Worm (Caenorhabditis elegans) whole organism, early embryonic: ENCODE results near the gene C24H11.5.
A peak's percentile ranks its signal among the peaks of the same experiment; 100 is the strongest.
"Not testable (repeated sequence)": the region's sequence is repeated elsewhere in the genome, so short reads cannot be mapped to it uniquely, and the experiment has no call there.

ENCODE experiments used
- B0310.2 ChIP-seq: sonication (generic microtip); optimal IDR thresholded peaks from 2 replicates; lab custom pipeline; 2016; ENCODE audit warnings: mild to moderate bottlenecking, missing genetic modification characterization, missing compliant biosample characterization
- F13C5.2 ChIP-seq: sonication (generic microtip); optimal IDR thresholded peaks from 2 replicates; lab custom pipeline; 2017; ENCODE audit warnings: mild to moderate bottlenecking, missing genetic modification characterization, inconsistent platforms, missing compliant biosample characterization
- aly-1 ChIP-seq: sonication (generic microtip); optimal IDR thresholded peaks from 2 replicates; lab custom pipeline; 2016; ENCODE audit warnings: missing genetic modification characterization, missing compliant biosample characterization
- ama-1 ChIP-seq: fragments of 150-350 bp; optimal IDR thresholded peaks from 2 replicates; lab custom pipeline; 2014
- ceh-13 ChIP-seq: fragments of 200-800 bp; sonication (Bioruptor generic); optimal IDR thresholded peaks from 2 replicates; lab custom pipeline; 2018; ENCODE audit warnings: mild to moderate bottlenecking, missing genetic modification characterization, missing compliant biosample characterization
- ceh-36 ChIP-seq: sonication (generic microtip); optimal IDR thresholded peaks from 2 replicates; lab custom pipeline; 2016; ENCODE audit warnings: missing genetic modification characterization, inconsistent platforms, missing compliant biosample characterization
- ets-7 ChIP-seq: sonication (generic microtip); optimal IDR thresholded peaks from 2 replicates; lab custom pipeline; 2016; ENCODE audit warnings: missing genotype, missing genetic modification characterization, missing compliant biosample characterization
- flt-1 ChIP-seq: fragments of 200-800 bp; sonication (Bioruptor generic); IDR thresholded peaks from 2 replicates; pipeline ENCODE4 v1.3.6; 2022; ENCODE audit warnings: missing genetic modification characterization, missing compliant biosample characterization
- hmbx-1 ChIP-seq: sonication (generic microtip); optimal IDR thresholded peaks from 2 replicates; lab custom pipeline; 2016; ENCODE audit warnings: mild to moderate bottlenecking, missing genetic modification characterization, missing compliant biosample characterization
- hmg-4 ChIP-seq: fragments of 200-800 bp; sonication (Bioruptor generic); optimal IDR thresholded peaks from 2 replicates; lab custom pipeline; 2018; ENCODE audit warnings: mild to moderate bottlenecking, missing genetic modification characterization, missing compliant biosample characterization
- hnd-1 ChIP-seq: sonication (generic microtip); optimal IDR thresholded peaks from 2 replicates; lab custom pipeline; 2016; ENCODE audit warnings: missing genetic modification characterization, missing compliant biosample characterization
- pes-1 ChIP-seq: fragments of 200-800 bp; sonication (Bioruptor generic); IDR thresholded peaks from 2 replicates; pipeline ENCODE4 v1.3.6; 2022; ENCODE audit warnings: missing genetic modification reagents, missing genetic modification characterization, missing compliant biosample characterization
- scrt-1 ChIP-seq: fragments of 200-800 bp; sonication (Bioruptor generic); IDR thresholded peaks from 2 replicates; pipeline ENCODE4 v1.3.6; 2022; ENCODE audit warnings: missing genetic modification characterization, missing compliant biosample characterization
- sea-1 ChIP-seq: fragments of 200-800 bp; sonication (Bioruptor generic); conservative IDR thresholded peaks from 2 replicates; pipeline ENCODE4 v1.3.6; 2022; ENCODE audit warnings: missing genetic modification characterization, missing compliant biosample characterization
- tbx-11 ChIP-seq: fragments of 200-800 bp; sonication (Bioruptor generic); IDR thresholded peaks from 2 replicates; pipeline ENCODE4 v1.3.6; 2022; ENCODE audit warnings: missing genetic modification characterization, missing compliant biosample characterization
- tbx-37 ChIP-seq: fragments of 200-800 bp; sonication (Bioruptor generic); conservative IDR thresholded peaks from 2 replicates; pipeline ENCODE4 v1.3.6; 2022; ENCODE audit warnings: missing genetic modification reagents, missing genetic modification characterization, missing compliant biosample characterization
- tra-4 ChIP-seq: sonication (generic microtip); optimal IDR thresholded peaks from 2 replicates; lab custom pipeline; 2017; ENCODE audit warnings: missing genetic modification characterization, missing compliant biosample characterization

The C24H11.5 gene

DNA sequence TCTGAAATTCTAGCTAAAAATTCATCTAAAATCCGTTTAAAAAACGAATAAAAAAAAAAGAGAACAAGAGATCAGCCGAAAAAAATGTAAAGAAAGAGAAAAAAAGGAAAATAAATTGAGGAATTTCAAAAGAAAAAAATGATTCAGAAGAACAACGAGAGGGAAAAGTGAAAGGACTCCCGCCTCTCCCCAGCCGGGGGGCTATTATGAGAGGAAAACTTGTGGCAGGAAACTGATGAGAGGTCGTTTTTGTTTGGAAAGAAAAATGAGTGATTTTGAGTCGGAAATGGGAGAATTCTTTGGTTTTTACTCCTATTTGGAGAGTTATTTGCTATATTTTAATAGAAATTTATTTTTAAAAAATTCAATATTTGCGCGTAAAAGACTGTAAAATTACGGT, 37.8 kb upstream of the C24H11.5 start:
- TF ChIP-seq B0310.2 (no peak), ceh-13 (GFP tag; lab: Kevin White, UChicago) (no peak), ets-7 (tag; lab: Kevin White, UChicago) (no peak), hmbx-1 (tag; lab: Kevin White, UChicago) (no peak), sea-1 (GFP tag; lab: Robert Waterston, UW) (no peak), flt-1 (GFP tag; lab: Robert Waterston, UW) (no peak), tbx-11 (GFP tag; lab: Robert Waterston, UW) (no peak), tra-4 (no peak), ama-1 (no peak), pes-1 (GFP tag; lab: Robert Waterston, UW) (no peak), ceh-36 (no peak), tbx-37 (no peak), hmg-4 (GFP tag; lab: Kevin White, UChicago) (no peak), F13C5.2 (tag; lab: Kevin White, UChicago) (no peak), hnd-1 (tag; lab: Kevin White, UChicago) (no peak), aly-1 (tag; lab: Kevin White, UChicago) (no peak)

DNA sequence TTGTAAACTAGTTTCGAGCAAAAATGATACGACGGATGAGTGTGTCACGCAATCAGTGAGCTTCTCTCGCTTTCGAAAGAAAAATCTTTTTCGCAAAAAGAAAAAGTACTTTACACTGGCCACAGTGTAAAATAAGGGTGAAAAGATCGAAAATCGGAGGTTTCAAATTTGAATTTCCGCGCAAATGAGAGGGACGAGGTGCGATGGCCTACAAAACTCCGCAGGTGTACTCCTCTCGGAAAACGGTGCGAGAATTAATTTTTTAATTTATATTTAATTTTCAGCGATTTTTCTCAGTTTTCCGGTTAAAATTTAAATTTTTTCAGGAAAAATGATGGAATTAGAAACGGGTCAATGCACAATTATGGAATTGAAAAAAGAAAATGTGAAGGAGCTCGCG, 33.3 kb upstream of the C24H11.5 start, which contains the start of gene mrt-2:
Gene mrt-2 (plus strand): TSS at position 49 of the 400 bp plus-strand sequence.
- TF ChIP-seq hnd-1 (tag; lab: Kevin White, UChicago), result peak; percentile 1
- peak; percentile 59; the same call in 1 of the 2 replicates for TF ChIP-seq pes-1 (GFP tag; lab: Robert Waterston, UW)
- no peak for TF ChIP-seq ets-7 (tag; lab: Kevin White, UChicago)
- peak; percentile 86 for TF ChIP-seq tbx-37

- TF ChIP-seq F13C5.2 (tag; lab: Kevin White, UChicago) (no peak), sea-1 (GFP tag; lab: Robert Waterston, UW) (no peak), flt-1 (GFP tag; lab: Robert Waterston, UW) (no peak), pes-1 (GFP tag; lab: Robert Waterston, UW) (no peak), ceh-13 (GFP tag; lab: Kevin White, UChicago) (no peak), scrt-1 (GFP tag; lab: Robert Waterston, UW) (no peak), tbx-37 (no peak), hnd-1 (tag; lab: Kevin White, UChicago) (no peak), tbx-11 (GFP tag; lab: Robert Waterston, UW) (no peak), aly-1 (tag; lab: Kevin White, UChicago) (no peak), ets-7 (tag; lab: Kevin White, UChicago) (no peak), hmg-4 (GFP tag; lab: Kevin White, UChicago) (no peak), hmbx-1 (tag; lab: Kevin White, UChicago) (no peak), B0310.2 (no peak), ama-1 (no peak)
Observed at ce11 chrIII:11750232-11750631, 29.8 kb upstream of the C24H11.5 start.

DNA sequence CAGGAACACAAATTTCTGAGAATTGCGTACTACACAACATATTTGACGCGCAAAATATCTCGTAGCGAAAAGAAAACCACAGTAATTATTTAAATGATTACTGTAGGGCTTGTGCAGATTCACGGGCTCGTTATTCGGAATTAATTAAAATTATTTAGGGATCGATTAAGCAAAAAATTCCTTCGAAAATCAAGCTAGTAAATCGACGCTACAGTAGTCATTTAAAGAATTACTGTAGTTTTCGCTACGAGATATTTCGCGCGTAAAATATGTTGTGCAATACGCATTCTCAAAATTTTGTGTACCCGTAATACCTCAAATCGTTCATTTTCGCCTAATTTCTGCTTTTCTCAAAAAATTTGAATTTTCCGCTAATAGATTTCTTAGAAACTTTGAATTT, 29.2 kb upstream of the C24H11.5 start:
- TF ChIP-seq ama-1 (no peak), aly-1 (tag; lab: Kevin White, UChicago) (no peak), hnd-1 (tag; lab: Kevin White, UChicago) (no peak), ceh-36 (no peak), tra-4 (no peak), flt-1 (GFP tag; lab: Robert Waterston, UW) (no peak), F13C5.2 (tag; lab: Kevin White, UChicago) (no peak), hmg-4 (GFP tag; lab: Kevin White, UChicago) (no peak), ets-7 (tag; lab: Kevin White, UChicago) (no peak), B0310.2 (no peak), tbx-37 (no peak), ceh-13 (GFP tag; lab: Kevin White, UChicago) (no peak)

- TF ChIP-seq B0310.2 (no peak), tbx-11 (GFP tag; lab: Robert Waterston, UW) (no peak), pes-1 (GFP tag; lab: Robert Waterston, UW) (no peak), tbx-37 (no peak), ets-7 (tag; lab: Kevin White, UChicago) (no peak), tra-4 (no peak), hmg-4 (GFP tag; lab: Kevin White, UChicago) (no peak), hmbx-1 (tag; lab: Kevin White, UChicago) (no peak), hnd-1 (tag; lab: Kevin White, UChicago) (no peak), ceh-36 (no peak), F13C5.2 (tag; lab: Kevin White, UChicago) (no peak), aly-1 (tag; lab: Kevin White, UChicago) (no peak), ceh-13 (GFP tag; lab: Kevin White, UChicago) (no peak), scrt-1 (GFP tag; lab: Robert Waterston, UW) (no peak), sea-1 (GFP tag; lab: Robert Waterston, UW) (no peak), ama-1 (no peak), flt-1 (GFP tag; lab: Robert Waterston, UW) (no peak)
Observed at ce11 chrIII:11757892-11758291, 22.1 kb upstream of the C24H11.5 start.

DNA sequence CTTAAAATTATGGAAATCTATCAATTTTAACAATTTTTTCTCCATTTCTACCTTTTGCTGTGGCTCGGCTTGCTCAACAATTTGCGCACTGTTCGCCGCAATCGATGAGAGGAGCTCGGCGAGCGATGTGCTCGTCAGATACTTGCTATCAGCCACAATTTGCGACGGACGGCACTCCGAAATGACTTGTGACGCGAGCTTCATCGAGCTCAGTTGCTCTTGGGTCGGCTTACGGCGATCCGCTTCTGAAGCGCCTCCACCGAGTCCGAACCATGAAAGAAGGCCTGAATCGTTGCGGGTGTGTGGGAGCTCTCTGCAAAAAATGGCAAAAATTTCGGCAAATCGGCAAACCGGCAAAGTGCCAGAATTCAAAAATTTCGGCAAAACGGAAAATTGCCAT, 19.4 kb upstream of the C24H11.5 start:
- no peak for TF ChIP-seq ceh-36
- TF ChIP-seq hnd-1 (tag; lab: Kevin White, UChicago), result no peak
- no peak for TF ChIP-seq F13C5.2 (tag; lab: Kevin White, UChicago)
- TF ChIP-seq tra-4, result no peak

- not testable (repeated sequence) for TF ChIP-seq ceh-13 (GFP tag; lab: Kevin White, UChicago); ets-7 (tag; lab: Kevin White, UChicago); hmg-4 (GFP tag; lab: Kevin White, UChicago)
Observed at ce11 chrIII:11773581-11773980, 6.5 kb upstream of the C24H11.5 start, which contains the start of gene gbf-1. Gene gbf-1 (minus strand): TSS chrIII:11773681.

DNA sequence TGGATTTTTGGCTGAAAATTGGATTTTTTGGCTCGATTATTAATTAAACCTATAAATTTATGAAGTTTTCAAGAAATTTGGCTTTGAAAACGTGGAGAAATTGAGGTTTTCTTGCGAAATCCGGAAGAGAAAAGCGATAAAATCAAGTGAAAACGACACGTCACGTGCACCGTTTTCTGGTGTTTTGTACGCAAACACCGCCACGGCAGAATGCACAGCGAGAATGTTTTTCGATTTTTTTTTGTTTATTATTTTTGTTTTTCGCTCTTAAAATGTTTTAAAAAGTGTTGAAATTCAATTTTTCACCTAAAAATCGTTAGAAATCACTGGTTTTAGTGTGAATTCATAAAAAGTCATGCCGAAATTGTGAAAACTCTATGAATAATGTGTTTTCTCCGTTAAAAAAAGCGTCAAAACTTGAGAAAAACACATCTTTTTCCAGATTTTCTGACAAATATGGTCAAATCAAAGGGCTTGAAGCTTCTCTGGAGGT, 5.5 kb upstream of the C24H11.5 start, which contains the start of gene immp-1:
Gene immp-1 (plus strand): TSS at position 443 of the 493 bp plus-strand sequence.
- TF ChIP-seq F13C5.2 (tag; lab: Kevin White, UChicago), result peak; percentile 15
- TF ChIP-seq hnd-1 (tag; lab: Kevin White, UChicago), result no peak
